Worm (Caenorhabditis elegans) whole organism, young adult: ENCODE results near the gene srh-303.

ENCODE experiments used
- B0336.3 ChIP-seq: fragments of 200-800 bp; sonication (Bioruptor generic); IDR thresholded peaks from 2 replicates; pipeline ENCODE4 v1.3.6; 2022; ENCODE audit warnings: missing genetic modification characterization, missing compliant biosample characterization
- F10E7.11 ChIP-seq: sonication (generic microtip); optimal IDR thresholded peaks from 2 replicates; lab custom pipeline; 2017; ENCODE audit warnings: mild to moderate bottlenecking, missing genetic modification characterization, moderate library complexity, missing compliant biosample characterization
- F22D6.2 ChIP-seq: sonication (generic microtip); optimal IDR thresholded peaks from 2 replicates; lab custom pipeline; 2016; ENCODE audit warnings: mild to moderate bottlenecking, missing genetic modification characterization, missing compliant biosample characterization
- F33H1.4 ChIP-seq: fragments of 200-800 bp; sonication (Bioruptor generic); IDR thresholded peaks from 2 replicates; pipeline ENCODE4 v1.3.6; 2022; ENCODE audit warnings: missing genetic modification reagents, missing genetic modification characterization, missing compliant biosample characterization
- F37B4.10 ChIP-seq: fragments of 200-800 bp; sonication (Bioruptor generic); IDR thresholded peaks from 2 replicates; pipeline ENCODE4 v1.3.6; 2022; ENCODE audit warnings: missing genetic modification characterization, missing compliant biosample characterization
- F52B5.7 ChIP-seq: sonication (generic microtip); optimal IDR thresholded peaks from 2 replicates; lab custom pipeline; 2016; ENCODE audit warnings: mild to moderate bottlenecking, missing genetic modification characterization, missing compliant biosample characterization
- T07F8.4 ChIP-seq: sonication (generic microtip); optimal IDR thresholded peaks from 2 replicates; lab custom pipeline; 2016; ENCODE audit warnings: mild to moderate bottlenecking, missing genetic modification characterization, moderate library complexity, missing compliant biosample characterization
- Y53F4B.3 ChIP-seq: fragments of 200-800 bp; sonication (Bioruptor generic); IDR thresholded peaks from 2 replicates; pipeline ENCODE4 v1.3.6; 2022; ENCODE audit warnings: missing genetic modification reagents, missing genetic modification characterization, missing compliant biosample characterization
- Y53G8AR.9 ChIP-seq: fragments of 200-800 bp; sonication (Bioruptor generic); conservative IDR thresholded peaks from 2 replicates; pipeline ENCODE4 v1.3.6; 2022; ENCODE audit warnings: missing genetic modification reagents, missing genetic modification characterization, missing compliant biosample characterization
- Y67H2A.10 ChIP-seq: fragments of 200-800 bp; sonication (Bioruptor generic); conservative IDR thresholded peaks from 2 replicates; pipeline ENCODE4 v1.3.6; 2022; ENCODE audit warnings: missing genetic modification reagents, missing genetic modification characterization, missing compliant biosample characterization
- ama-1 ChIP-seq, 3 experiments: fragments of 150-350 bp in 1 of 3; sonication (generic microtip) in 2 of 3; optimal IDR thresholded peaks; 2 replicates each; lab custom pipeline; 2014 to 2018; ENCODE audit warnings: missing biosample characterization in 2 of 3, missing genetic modification characterization in 2 of 3, missing genetic modification reagents in 2 of 3
- ccch-3 ChIP-seq: fragments of 200-800 bp; sonication (Bioruptor generic); optimal IDR thresholded peaks from 2 replicates; lab custom pipeline; 2018; ENCODE audit warnings: mild to moderate bottlenecking, missing genetic modification characterization, missing compliant biosample characterization
- cebp-1 ChIP-seq, 2 experiments: fragments of 200-800 bp in 1 of 2; sonication (Bioruptor generic) in 1 of 2; sonication (generic microtip) in 1 of 2; IDR thresholded peaks in 1 of 2; optimal IDR thresholded peaks in 1 of 2; 2 replicates each; pipeline versions ENCODE4 v1.3.6 to Lab custom; 2017 to 2022; ENCODE audit warnings: missing compliant biosample characterization in 2 of 2, missing genetic modification characterization in 2 of 2, mild to moderate bottlenecking in 1 of 2, missing genetic modification reagents in 1 of 2, moderate library complexity in 1 of 2
- ceh-40 ChIP-seq: fragments of 200-800 bp; sonication (Bioruptor generic); IDR thresholded peaks from 2 replicates; pipeline ENCODE4 v1.3.6; 2022; ENCODE audit warnings: missing genetic modification characterization, missing compliant biosample characterization
- dox-1 ChIP-seq: fragments of 200-800 bp; sonication (Bioruptor generic); IDR thresholded peaks from 2 replicates; pipeline ENCODE4 v1.3.6; 2022; ENCODE audit warnings: missing genetic modification reagents, missing genetic modification characterization, missing compliant biosample characterization
- ets-4 ChIP-seq: fragments of 200-800 bp; sonication (Bioruptor generic); optimal IDR thresholded peaks from 2 replicates; lab custom pipeline; 2018; ENCODE audit warnings: mild to moderate bottlenecking, missing genetic modification characterization, missing compliant biosample characterization
- let-526 ChIP-seq: fragments of 200-800 bp; sonication (Bioruptor generic); IDR thresholded peaks from 2 replicates; pipeline ENCODE4 v1.3.6; 2022; ENCODE audit warnings: missing genetic modification reagents, missing genetic modification characterization, missing compliant biosample characterization
- let-607 ChIP-seq, 2 experiments: fragments of 200-800 bp in 1 of 2; sonication (Bioruptor generic) in 1 of 2; sonication (generic microtip) in 1 of 2; optimal IDR thresholded peaks; 2 replicates each; lab custom pipeline; 2016 to 2018; ENCODE audit warnings: mild to moderate bottlenecking in 2 of 2, missing compliant biosample characterization in 2 of 2, missing genetic modification characterization in 2 of 2, moderate library complexity in 2 of 2, missing genotype in 1 of 2
- lin-26 ChIP-seq: fragments of 200-800 bp; sonication (Bioruptor generic); IDR thresholded peaks from 2 replicates; pipeline ENCODE4 v1.3.6; 2022; ENCODE audit warnings: missing genetic modification reagents, missing genetic modification characterization, missing compliant biosample characterization
- lin-35 ChIP-seq, 3 experiments: fragments of 150-350 bp in 2 of 3; sonication (generic microtip) in 1 of 3; optimal IDR thresholded peaks; 2 replicates each; lab custom pipeline; 2014 to 2018; ENCODE audit warnings: missing biosample characterization in 3 of 3, missing genetic modification characterization in 3 of 3, missing genetic modification reagents in 3 of 3
- lin-54 ChIP-seq: fragments of 200-800 bp; sonication (Bioruptor generic); optimal IDR thresholded peaks from 2 replicates; lab custom pipeline; 2018; ENCODE audit warnings: mild to moderate bottlenecking, missing genetic modification characterization, missing compliant biosample characterization
- madf-3 ChIP-seq: fragments of 200-800 bp; sonication (Bioruptor generic); IDR thresholded peaks from 2 replicates; pipeline ENCODE4 v1.3.6; 2022; ENCODE audit warnings: missing genetic modification reagents, missing genetic modification characterization, missing compliant biosample characterization
- nhr-80 ChIP-seq: sonication (generic microtip); optimal IDR thresholded peaks from 2 replicates; lab custom pipeline; 2016; ENCODE audit warnings: missing genetic modification characterization, missing compliant biosample characterization
- rec-8 ChIP-seq, 2 experiments: sonication (generic microtip); optimal IDR thresholded peaks; 2 replicates each; lab custom pipeline; 2016; ENCODE audit warnings: mild to moderate bottlenecking in 2 of 2, missing genetic modification characterization in 2 of 2, missing genetic modification reagents in 2 of 2, missing genotype in 2 of 2, missing biosample characterization in 1 of 2, missing compliant biosample characterization in 1 of 2, moderate library complexity in 1 of 2
- sea-2 ChIP-seq: fragments of 200-800 bp; sonication (Bioruptor generic); IDR thresholded peaks from 2 replicates; pipeline ENCODE4 v1.3.6; 2022; ENCODE audit warnings: missing genetic modification characterization, missing compliant biosample characterization
- snpc-1.1 ChIP-seq: sonication (generic microtip); optimal IDR thresholded peaks from 2 replicates; lab custom pipeline; 2017; ENCODE audit warnings: missing genetic modification characterization, mild to moderate bottlenecking, missing compliant biosample characterization, antibody characterized with exemption, moderate library complexity, missing genotype, missing genetic modification reagents; ENCODE audit not compliant: insufficient read depth
- sptf-2 ChIP-seq: fragments of 200-800 bp; sonication (Bioruptor generic); optimal IDR thresholded peaks from 2 replicates; lab custom pipeline; 2018; ENCODE audit warnings: mild to moderate bottlenecking, missing genetic modification characterization, missing compliant biosample characterization
- tbx-9 ChIP-seq: sonication (generic microtip); optimal IDR thresholded peaks from 2 replicates; lab custom pipeline; 2016; ENCODE audit warnings: borderline replicate concordance, missing genetic modification characterization, inconsistent platforms, missing compliant biosample characterization
- unc-62 ChIP-seq: fragments of 150-350 bp; optimal IDR thresholded peaks from 2 replicates; lab custom pipeline; 2014; ENCODE audit warnings: missing biosample characterization, missing genetic modification reagents, missing genetic modification characterization
- xnd-1 ChIP-seq: sonication (generic microtip); optimal IDR thresholded peaks from 2 replicates; lab custom pipeline; 2016; ENCODE audit warnings: missing genotype, missing genetic modification reagents, missing genetic modification characterization, missing compliant biosample characterization
- ztf-22 ChIP-seq: fragments of 200-800 bp; sonication (Bioruptor generic); optimal IDR thresholded peaks from 2 replicates; lab custom pipeline; 2018; ENCODE audit warnings: mild to moderate bottlenecking, missing genetic modification characterization, moderate library complexity, missing compliant biosample characterization
- ztf-26 ChIP-seq: sonication (generic microtip); optimal IDR thresholded peaks from 2 replicates; lab custom pipeline; 2017; ENCODE audit warnings: missing genetic modification characterization, missing compliant biosample characterization

srh-303 gene

DNA sequence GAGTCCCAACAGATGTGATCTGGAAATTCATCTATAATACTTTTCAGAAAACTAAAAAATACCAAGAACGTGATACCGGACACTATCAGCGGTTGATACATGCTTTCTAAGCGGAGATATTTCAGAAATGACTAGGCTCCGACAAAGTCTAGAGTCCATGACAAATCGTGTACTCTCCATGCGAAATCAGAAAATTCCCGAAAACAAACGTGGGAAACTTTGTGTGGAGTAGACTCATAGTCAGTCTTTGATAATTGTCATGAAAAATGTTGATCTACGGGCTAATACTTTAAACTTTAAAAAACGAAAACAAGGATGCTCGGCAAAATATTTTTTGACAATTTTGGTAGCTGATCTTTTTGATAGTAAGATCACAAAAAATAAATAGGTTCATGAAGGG lies 32.7 kb upstream of the srh-303 start, which contains the start of gene srx-18:
Gene srx-18, minus strand, starts transcription at position 101 of the 400 bp plus-strand sequence.
- no peak for TF ChIP-seq sptf-2 (GFP tag; lab: Kevin White, UChicago)
- no peak for TF ChIP-seq F37B4.10 (GFP tag; lab: Robert Waterston, UW)
- no peak for TF ChIP-seq sea-2
- no peak for TF ChIP-seq ama-1 (optimal IDR thresholded peaks at IDR 0.05; lab: Kevin White, UChicago)
- no peak for TF ChIP-seq ama-1 (GFP tag; optimal IDR thresholded peaks at IDR 0.05; lab: Kevin White, UChicago)
- no peak for TF ChIP-seq ets-4 (GFP tag; lab: Kevin White, UChicago)
- TF ChIP-seq ztf-26 (tag; lab: Kevin White, UChicago): no peak

DNA sequence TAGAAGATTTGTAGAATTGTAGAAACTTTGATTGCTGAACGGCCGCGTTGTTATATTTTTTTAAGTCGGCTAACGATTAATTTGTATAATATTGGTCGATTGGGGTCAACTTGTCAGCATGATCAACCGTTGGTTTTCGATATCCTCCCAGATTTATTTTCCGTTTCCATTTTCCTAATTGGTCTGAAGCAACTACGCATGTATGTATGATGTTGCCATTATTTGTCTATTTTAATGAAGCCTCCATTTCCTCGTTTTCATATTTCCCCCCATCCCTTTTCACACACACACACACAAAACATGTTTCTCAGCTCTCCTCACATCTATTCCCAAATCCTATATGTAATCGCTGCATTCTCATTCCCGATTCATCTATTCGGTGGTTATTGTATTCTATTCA lies 30.9 kb upstream of the srh-303 start, which contains the start of gene srh-287:
Gene srh-287, plus strand, starts transcription at position 301 of the 400 bp plus-strand sequence.
- no peak for TF ChIP-seq F52B5.7 (tag; lab: Kevin White, UChicago)
- TF ChIP-seq B0336.3: no peak
- TF ChIP-seq unc-62 (GFP tag; lab: Kevin White, UChicago): no peak
- no peak for TF ChIP-seq ceh-40
- TF ChIP-seq Y53G8AR.9 (GFP tag; lab: Robert Waterston, UW): no peak
- no peak for TF ChIP-seq let-526
- no peak for TF ChIP-seq F33H1.4
- TF ChIP-seq ccch-3 (GFP tag; lab: Kevin White, UChicago): no peak
- TF ChIP-seq ama-1 (optimal IDR thresholded peaks at IDR 0.05; lab: Kevin White, UChicago): no peak
- no peak for TF ChIP-seq ama-1 (GFP tag; optimal IDR thresholded peaks at IDR 0.05; lab: Kevin White, UChicago)
- TF ChIP-seq lin-54 (GFP tag; lab: Kevin White, UChicago): no peak
- no peak for TF ChIP-seq cebp-1 (GFP tag; IDR thresholded peaks at IDR 0.05; lab: Robert Waterston, UW)
- TF ChIP-seq cebp-1 (tag; optimal IDR thresholded peaks at IDR 0.05; lab: Kevin White, UChicago): no peak
- no peak for TF ChIP-seq nhr-80 (tag; lab: Kevin White, UChicago)
- TF ChIP-seq lin-26 (GFP tag; lab: Robert Waterston, UW): no peak
- no peak for TF ChIP-seq rec-8 (tag; optimal IDR thresholded peaks at IDR 0.05; lab: Kevin White, UChicago)
- TF ChIP-seq let-607 (tag; optimal IDR thresholded peaks at IDR 0.05; lab: Kevin White, UChicago): no peak

DNA sequence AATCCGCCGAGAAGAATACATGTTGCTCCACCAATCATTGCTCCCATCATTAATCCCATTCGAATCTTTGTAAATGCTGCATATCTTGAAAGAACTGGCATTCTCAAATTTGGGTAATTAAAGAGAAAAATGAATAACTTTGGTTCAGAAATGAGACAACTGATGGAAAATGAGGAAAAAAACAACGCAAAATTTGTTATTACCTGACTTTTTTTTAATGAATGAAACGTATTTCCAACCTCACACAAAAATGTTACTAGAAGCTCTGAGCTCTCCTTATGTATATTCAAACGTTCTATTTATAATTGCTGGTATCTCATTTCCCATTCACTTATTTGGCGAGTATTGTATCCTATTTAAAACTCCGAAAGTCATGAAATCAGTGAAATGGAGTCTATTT lies 28.9 kb upstream of the srh-303 start, which contains the start of the genes Y94A7B.11 and srh-292:
Gene Y94A7B.11, minus strand, starts transcription at position 101 of the 400 bp plus-strand sequence.
Gene srh-292, plus strand, starts transcription at position 251 of the 400 bp plus-strand sequence.
- TF ChIP-seq ccch-3 (GFP tag; lab: Kevin White, UChicago): no peak
- no peak for TF ChIP-seq Y67H2A.10
- no peak for TF ChIP-seq dox-1 (GFP tag; lab: Robert Waterston, UW)
- no peak for TF ChIP-seq F22D6.2 (tag; lab: Kevin White, UChicago)
- no peak for TF ChIP-seq T07F8.4
- no peak for TF ChIP-seq F10E7.11
- no peak for TF ChIP-seq Y53F4B.3 (GFP tag; lab: Robert Waterston, UW)
- TF ChIP-seq madf-3: no peak
- no peak for TF ChIP-seq ztf-22 (GFP tag; lab: Kevin White, UChicago)
- TF ChIP-seq, all 124 proteins: peak for 0

DNA sequence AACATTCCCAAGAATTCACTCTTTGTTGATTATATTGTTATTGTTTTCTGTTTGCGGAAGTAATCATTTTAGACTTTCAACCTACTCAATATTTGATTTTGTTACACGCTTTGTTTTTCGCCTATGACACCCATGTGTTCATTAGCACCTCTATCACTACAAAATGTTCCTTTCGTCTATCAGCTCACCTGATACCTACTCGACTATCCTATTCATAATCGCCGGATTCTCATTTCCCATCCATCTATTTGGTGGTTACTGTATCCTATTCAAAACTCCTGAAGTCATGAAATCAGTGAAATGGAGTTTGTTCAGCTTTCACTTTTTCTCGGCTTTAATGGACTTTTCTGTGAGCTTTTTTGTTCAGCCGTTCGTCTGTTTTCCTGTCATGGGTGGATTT lies 26.1 kb upstream of the srh-303 start, which contains the start of gene srh-291:
Gene srh-291, plus strand, starts transcription at position 301 of the 400 bp plus-strand sequence.
- TF ChIP-seq tbx-9 (tag; lab: Kevin White, UChicago): no peak
- no peak for TF ChIP-seq lin-35 (GFP tag; optimal IDR thresholded peaks at IDR 0.05; lab: Kevin White, UChicago)
- TF ChIP-seq snpc-1.1: no peak
- TF ChIP-seq nhr-80 (tag; lab: Kevin White, UChicago): no peak
- no peak for TF ChIP-seq xnd-1 (tag; lab: Kevin White, UChicago)
